Fruit fly (Drosophila melanogaster) whole organism, embryonic: ENCODE data around the gene cni.

ENCODE experiments used
- Abd-B ChIP-seq: fragments of 200-800 bp; sonication (Bioruptor generic); optimal IDR thresholded peaks from 2 replicates; lab custom pipeline; 2018; ENCODE audit warnings: missing biosample characterization, mild to moderate bottlenecking, missing genetic modification characterization, moderate library complexity
- Antp ChIP-seq: fragments of 200-800 bp; sonication (Bioruptor generic); optimal IDR thresholded peaks from 3 replicates; lab custom pipeline; 2016; ENCODE audit warnings: missing biosample characterization, missing genetic modification characterization
- CG10431 ChIP-seq: fragments of 200-800 bp; sonication (Bioruptor generic); optimal IDR thresholded peaks from 3 replicates; lab custom pipeline; 2018; ENCODE audit warnings: missing biosample characterization, mild to moderate bottlenecking, missing genetic modification characterization
- CG11504 ChIP-seq: fragments of 200-800 bp; sonication (Bioruptor generic); optimal IDR thresholded peaks from 3 replicates; lab custom pipeline; 2019; ENCODE audit warnings: missing biosample characterization, mild to moderate bottlenecking, missing genetic modification characterization, moderate library complexity
- CG11695 ChIP-seq: fragments of 200-800 bp; sonication (Bioruptor generic); IDR thresholded peaks from 3 replicates; pipeline ENCODE4 v1.3.6; 2022; ENCODE audit warnings: missing biosample characterization, missing genetic modification characterization
- CG12391 ChIP-seq: fragments of 200-800 bp; sonication (Bioruptor generic); optimal IDR thresholded peaks from 3 replicates; lab custom pipeline; 2018; ENCODE audit warnings: missing biosample characterization, mild to moderate bottlenecking, missing genetic modification characterization, moderate library complexity
- CG12769 ChIP-seq: fragments of 200-800 bp; sonication (Bioruptor generic); optimal IDR thresholded peaks from 2 replicates; lab custom pipeline; 2019; ENCODE audit warnings: missing biosample characterization, mild to moderate bottlenecking, missing genetic modification characterization, moderate library complexity
- CG13894 ChIP-seq: fragments of 200-800 bp; sonication (Bioruptor generic); optimal IDR thresholded peaks from 3 replicates; lab custom pipeline; 2018; ENCODE audit warnings: missing biosample characterization, mild to moderate bottlenecking, missing genetic modification characterization, moderate library complexity
- CG14441 ChIP-seq: fragments of 200-800 bp; sonication (Bioruptor generic); IDR thresholded peaks from 2 replicates; pipeline ENCODE4 v1.3.6; 2022; ENCODE audit warnings: missing biosample characterization, missing genetic modification characterization
- CG15601 ChIP-seq: fragments of 200-800 bp; sonication (Bioruptor generic); optimal IDR thresholded peaks from 3 replicates; lab custom pipeline; 2019; ENCODE audit warnings: missing biosample characterization, mild to moderate bottlenecking, missing genetic modification characterization, moderate library complexity
- CG17186 ChIP-seq: fragments of 200-800 bp; sonication (Bioruptor generic); optimal IDR thresholded peaks from 3 replicates; lab custom pipeline; 2017; ENCODE audit warnings: missing biosample characterization, missing genetic modification reagents, missing genetic modification characterization
- CG17385 ChIP-seq: fragments of 200-800 bp; sonication (Bioruptor generic); optimal IDR thresholded peaks from 3 replicates; lab custom pipeline; 2018; ENCODE audit warnings: missing biosample characterization, mild to moderate bottlenecking, missing genetic modification characterization
- CG2875 ChIP-seq: fragments of 200-800 bp; sonication (Bioruptor generic); optimal IDR thresholded peaks from 2 replicates; lab custom pipeline; 2017; ENCODE audit warnings: missing biosample characterization, mild to moderate bottlenecking, missing genetic modification characterization, missing genetic modification reagents
- CG3281 ChIP-seq: fragments of 200-800 bp; sonication (Bioruptor generic); optimal IDR thresholded peaks from 3 replicates; lab custom pipeline; 2017; ENCODE audit warnings: missing biosample characterization, mild to moderate bottlenecking, missing genetic modification characterization
- CG3726 ChIP-seq: fragments of 200-800 bp; sonication (Bioruptor generic); IDR thresholded peaks from 3 replicates; pipeline ENCODE4, ENCODE4 v1.3.6; 2022; ENCODE audit warnings: missing biosample characterization, missing genetic modification characterization
- CG4424 ChIP-seq: fragments of 200-800 bp; sonication (Bioruptor generic); optimal IDR thresholded peaks from 3 replicates; lab custom pipeline; 2016; ENCODE audit warnings: missing biosample characterization, missing genetic modification characterization
- CG7987 ChIP-seq: fragments of 200-800 bp; sonication (Bioruptor generic); optimal IDR thresholded peaks from 2 replicates; lab custom pipeline; 2018; ENCODE audit warnings: missing biosample characterization, mild to moderate bottlenecking, missing genetic modification characterization, moderate library complexity
- CG8290 ChIP-seq, 3 experiments: fragments of 200-800 bp; sonication (Bioruptor generic); optimal IDR thresholded peaks; 2 replicates each; lab custom pipeline; 2016 to 2019; ENCODE audit warnings: missing biosample characterization in 3 of 3, missing genetic modification characterization in 3 of 3, mild to moderate bottlenecking in 2 of 3, moderate library complexity in 1 of 3
- CG8388 ChIP-seq: fragments of 200-800 bp; sonication (Bioruptor generic); optimal IDR thresholded peaks from 2 replicates; lab custom pipeline; 2019; ENCODE audit warnings: missing biosample characterization, mild to moderate bottlenecking, missing genetic modification characterization, moderate library complexity
- CG8944 ChIP-seq: fragments of 200-800 bp; sonication (Bioruptor generic); optimal IDR thresholded peaks from 3 replicates; lab custom pipeline; 2016; ENCODE audit warnings: missing biosample characterization, missing genetic modification characterization
- CHES-1-like ChIP-seq: fragments of 200-800 bp; sonication (Bioruptor generic); optimal IDR thresholded peaks from 2 replicates; lab custom pipeline; 2016; ENCODE audit warnings: missing biosample characterization, missing genetic modification characterization
- Dfd ChIP-seq, 2 experiments: fragments of >200 bp; optimal IDR thresholded peaks; 2 replicates each; lab custom pipeline; 2017; ENCODE audit warnings: missing biosample characterization in 2 of 2, missing genetic modification characterization in 2 of 2
- Dip3 ChIP-seq: fragments of 200-800 bp; sonication (Bioruptor generic); optimal IDR thresholded peaks from 3 replicates; lab custom pipeline; 2016; ENCODE audit warnings: missing biosample characterization, missing genetic modification characterization
- Dp ChIP-seq: fragments of 200-800 bp; sonication (Bioruptor generic); optimal IDR thresholded peaks from 2 replicates; lab custom pipeline; 2018; ENCODE audit warnings: missing biosample characterization, mild to moderate bottlenecking, missing genetic modification characterization, moderate library complexity
- Dref ChIP-seq: fragments of 200-800 bp; sonication (Bioruptor generic); IDR thresholded peaks from 2 replicates; pipeline ENCODE4 v1.3.6; 2022; ENCODE audit warnings: missing biosample characterization, missing genetic modification characterization
- Fer3 ChIP-seq: fragments of 200-800 bp; sonication (Bioruptor generic); optimal IDR thresholded peaks from 2 replicates; lab custom pipeline; 2018; ENCODE audit warnings: missing biosample characterization, mild to moderate bottlenecking, missing genetic modification characterization, moderate library complexity
- HmgZ ChIP-seq: fragments of 200-800 bp; sonication (Bioruptor generic); optimal IDR thresholded peaks from 2 replicates; lab custom pipeline; 2018; ENCODE audit warnings: missing biosample characterization, mild to moderate bottlenecking, missing genetic modification characterization
- Hr3 ChIP-seq: fragments of 200-800 bp; sonication (Bioruptor generic); optimal IDR thresholded peaks from 3 replicates; lab custom pipeline; 2016; ENCODE audit warnings: missing biosample characterization, missing genetic modification characterization
- Mad ChIP-seq: fragments of 200-800 bp; sonication (Bioruptor generic); optimal IDR thresholded peaks from 2 replicates; lab custom pipeline; 2016; ENCODE audit warnings: missing biosample characterization, missing genetic modification characterization
- NK7.1 ChIP-seq: fragments of 200-800 bp; sonication (Bioruptor generic); optimal IDR thresholded peaks from 3 replicates; lab custom pipeline; 2016; ENCODE audit warnings: missing biosample characterization, missing genetic modification characterization
- Nf-YA ChIP-seq: fragments of 200-800 bp; sonication (Bioruptor generic); IDR thresholded peaks from 2 replicates; pipeline ENCODE4 v1.3.6; 2022; ENCODE audit warnings: missing biosample characterization, missing genetic modification characterization
- Rfx ChIP-seq: fragments of 200-800 bp; sonication (Bioruptor generic); IDR thresholded peaks from 2 replicates; pipeline ENCODE4 v1.3.6; 2022; ENCODE audit warnings: missing biosample characterization, missing genetic modification characterization
- Rx ChIP-seq: fragments of 200-800 bp; sonication (Bioruptor generic); IDR thresholded peaks from 2 replicates; pipeline ENCODE4 v1.3.6; 2022; ENCODE audit warnings: missing biosample characterization, missing genetic modification characterization
- Sox100B ChIP-seq: fragments of 200-800 bp; sonication (Bioruptor generic); optimal IDR thresholded peaks from 3 replicates; lab custom pipeline; 2018; ENCODE audit warnings: missing biosample characterization, mild to moderate bottlenecking, missing genetic modification characterization
- Sry-δ ChIP-seq: fragments of 200-800 bp; sonication (Bioruptor generic); optimal IDR thresholded peaks from 2 replicates; lab custom pipeline; 2016; ENCODE audit warnings: missing biosample characterization, missing genetic modification characterization
- TFAM ChIP-seq: fragments of 200-800 bp; sonication (Bioruptor generic); optimal IDR thresholded peaks from 2 replicates; lab custom pipeline; 2017; ENCODE audit warnings: missing biosample characterization, missing genetic modification characterization, inconsistent platforms
- Trl ChIP-seq, 3 experiments: fragments of >200 bp in 2 of 3; fragments of 200-800 bp in 1 of 3; sonication (Bioruptor generic) in 1 of 3; optimal IDR thresholded peaks; 2 replicates in 1 of 3; 3 replicates in 2 of 3; lab custom pipeline; 2016 to 2017; ENCODE audit warnings: missing biosample characterization in 1 of 3, missing genetic modification characterization in 1 of 3
- bigmax ChIP-seq: fragments of 200-800 bp; sonication (Bioruptor generic); optimal IDR thresholded peaks from 2 replicates; lab custom pipeline; 2018; ENCODE audit warnings: missing biosample characterization, mild to moderate bottlenecking, missing genetic modification characterization
- bsh ChIP-seq, 2 experiments: fragments of 200-800 bp; sonication (Bioruptor generic); optimal IDR thresholded peaks; 2 replicates each; lab custom pipeline; 2017 to 2018; ENCODE audit warnings: mild to moderate bottlenecking in 2 of 2, missing biosample characterization in 2 of 2, missing genetic modification characterization in 2 of 2, moderate library complexity in 1 of 2
- cato ChIP-seq: fragments of 200-800 bp; sonication (Bioruptor generic); optimal IDR thresholded peaks from 2 replicates; lab custom pipeline; 2016; ENCODE audit warnings: missing biosample characterization, missing genetic modification characterization, borderline replicate concordance
- crp ChIP-seq, 2 experiments: fragments of 200-800 bp; sonication (Bioruptor generic); optimal IDR thresholded peaks; 2 replicates in 1 of 2; 3 replicates in 1 of 2; lab custom pipeline; 2017; ENCODE audit warnings: missing biosample characterization in 2 of 2, missing genetic modification characterization in 2 of 2, mild to moderate bottlenecking in 1 of 2, moderate library complexity in 1 of 2
- cwo ChIP-seq: fragments of 200-800 bp; sonication (Bioruptor generic); optimal IDR thresholded peaks from 3 replicates; lab custom pipeline; 2017; ENCODE audit warnings: missing biosample characterization, missing genetic modification characterization, mild to moderate bottlenecking, moderate library complexity, missing genetic modification reagents
- dan ChIP-seq: fragments of 200-800 bp; sonication (Bioruptor generic); IDR thresholded peaks from 2 replicates; pipeline ENCODE4 v1.3.6; 2022; ENCODE audit warnings: missing biosample characterization, missing genetic modification characterization
- dm ChIP-seq: fragments of 200-800 bp; sonication (Bioruptor generic); optimal IDR thresholded peaks from 3 replicates; lab custom pipeline; 2016; ENCODE audit warnings: missing biosample characterization, missing genetic modification characterization
- eyg ChIP-seq: fragments of 200-800 bp; sonication (Bioruptor generic); optimal IDR thresholded peaks from 3 replicates; lab custom pipeline; 2016; ENCODE audit warnings: missing biosample characterization, missing genetic modification characterization
- gfzf ChIP-seq: fragments of 200-800 bp; sonication (Bioruptor generic); optimal IDR thresholded peaks from 2 replicates; lab custom pipeline; 2016; ENCODE audit warnings: missing biosample characterization, mild to moderate bottlenecking, missing genetic modification characterization, moderate library complexity
- jumu ChIP-seq: fragments of 200-800 bp; sonication (Bioruptor generic); optimal IDR thresholded peaks from 3 replicates; lab custom pipeline; 2016; ENCODE audit warnings: missing biosample characterization, missing genetic modification characterization
- sob ChIP-seq: fragments of 200-800 bp; sonication (Bioruptor generic); IDR thresholded peaks from 2 replicates; pipeline ENCODE4 v1.3.6; 2022; ENCODE audit warnings: missing biosample characterization, missing genetic modification characterization
- tin ChIP-seq: fragments of 200-800 bp; sonication (Bioruptor generic); optimal IDR thresholded peaks from 3 replicates; lab custom pipeline; 2016; ENCODE audit warnings: missing biosample characterization, missing genetic modification characterization
- trh ChIP-seq: fragments of 200-800 bp; sonication (Bioruptor generic); optimal IDR thresholded peaks from 2 replicates; lab custom pipeline; 2016; ENCODE audit warnings: missing biosample characterization, missing genetic modification characterization
- wdn ChIP-seq: fragments of 200-800 bp; sonication (Bioruptor generic); IDR thresholded peaks from 2 replicates; pipeline ENCODE4 v1.3.6; 2022; ENCODE audit warnings: missing biosample characterization, missing genetic modification characterization
- zf30C ChIP-seq: fragments of 200-800 bp; sonication (Bioruptor generic); optimal IDR thresholded peaks from 3 replicates; lab custom pipeline; 2018; ENCODE audit warnings: missing biosample characterization, mild to moderate bottlenecking, missing genetic modification characterization

The cni gene

DNA sequence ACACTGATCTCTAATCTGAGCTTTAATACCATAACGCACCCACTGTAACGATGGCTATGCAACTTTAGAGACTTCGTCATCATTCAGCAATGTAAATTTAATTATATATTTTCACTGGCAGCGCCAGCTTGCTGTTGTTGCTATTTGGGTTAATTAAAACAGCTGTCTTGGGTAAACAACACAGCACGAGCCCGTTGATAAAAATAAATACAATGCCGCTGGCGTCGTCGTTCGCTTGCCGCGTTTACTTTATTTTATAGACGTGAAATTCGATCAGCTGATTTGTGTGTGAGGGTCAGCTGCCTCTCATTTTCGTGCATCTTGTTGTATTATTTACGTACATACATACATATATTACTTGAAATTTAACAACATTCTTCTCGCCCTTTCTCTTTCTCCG is 37.8 kb downstream of the cni start (continued):
- no peak for TF ChIP-seq CG12391 (tag; lab: Kevin White, UChicago)
- no peak for TF ChIP-seq CG3726
- TF ChIP-seq wdn (GFP tag; lab: Robert Waterston, UW) = 0 out of 2 replicates have a peak, but pooled peaks have one; percentile 7
- TF ChIP-seq Rfx (GFP tag; lab: Robert Waterston, UW) = peak; percentile 32; the same call in 1 of the 2 replicates
- TF ChIP-seq Sox100B (GFP tag; lab: Kevin White, UChicago) = peak; percentile 1
- TF ChIP-seq CG8944 (GFP tag; lab: Kevin White, UChicago) = no peak
- peak in 1 of 2 experiments; percentile 78 for TF ChIP-seq crp (GFP tag; optimal IDR thresholded peaks at IDR 0.05; lab: Kevin White, UChicago)
- no peak for TF ChIP-seq trh (GFP tag; lab: Kevin White, UChicago)
- no peak for TF ChIP-seq CG11695 (GFP tag; lab: Robert Waterston, UW)
- TF ChIP-seq Dref (GFP tag; lab: Robert Waterston, UW) = no peak
- TF ChIP-seq bigmax = no peak
- TF ChIP-seq CG17385 = peak; percentile 17
- no peak for TF ChIP-seq Sry-δ
- TF ChIP-seq NK7.1 (GFP tag; lab: Kevin White, UChicago) = no peak
- no peak for TF ChIP-seq CG8290 (GFP tag; optimal IDR thresholded peaks at IDR 0.05; lab: Kevin White, UChicago)
- peak in 1 of 2 experiments; percentile 49 for TF ChIP-seq CG8290 (tag; optimal IDR thresholded peaks at IDR 0.05; lab: Kevin White, UChicago)
- peak; percentile 44 for TF ChIP-seq CG2875 (GFP tag; lab: Kevin White, UChicago)
- TF ChIP-seq TFAM = no peak
- TF ChIP-seq CHES-1-like (GFP tag; lab: Kevin White, UChicago) = no peak
- no peak for TF ChIP-seq Antp
- TF ChIP-seq HmgZ (tag; lab: Kevin White, UChicago) = peak; percentile 16
- TF ChIP-seq Fer3 = peak; percentile 8
- no peak for TF ChIP-seq jumu
- TF ChIP-seq gfzf (GFP tag; lab: Kevin White, UChicago) = no peak
- peak; percentile 56 for TF ChIP-seq CG12769
- no peak for TF ChIP-seq Abd-B (GFP tag; lab: Kevin White, UChicago)
- no peak for TF ChIP-seq CG4424 (GFP tag; lab: Kevin White, UChicago)
- no peak for TF ChIP-seq Rx (GFP tag; lab: Robert Waterston, UW)
- TF ChIP-seq CG10431 (GFP tag; lab: Kevin White, UChicago) = peak; percentile 34
- TF ChIP-seq CG15601 (tag; lab: Kevin White, UChicago) = peak; percentile 64
- no peak for TF ChIP-seq CG14441
- peak in 1 of 2 experiments; percentile 34 for TF ChIP-seq bsh (GFP tag; optimal IDR thresholded peaks at IDR 0.05; lab: Kevin White, UChicago)
- TF ChIP-seq CG17186 = no peak
- no peak for TF ChIP-seq dan (GFP tag; lab: Robert Waterston, UW)
- peak; percentile 1 for TF ChIP-seq eyg (GFP tag; lab: Kevin White, UChicago)
- TF ChIP-seq Hr3 (GFP tag; lab: Kevin White, UChicago) = no peak
- peak; percentile 19 for TF ChIP-seq CG3281 (GFP tag; lab: Kevin White, UChicago)
- no peak for TF ChIP-seq Dip3
- TF ChIP-seq Mad = no peak
- TF ChIP-seq, all 482 proteins: peak for 122

DNA sequence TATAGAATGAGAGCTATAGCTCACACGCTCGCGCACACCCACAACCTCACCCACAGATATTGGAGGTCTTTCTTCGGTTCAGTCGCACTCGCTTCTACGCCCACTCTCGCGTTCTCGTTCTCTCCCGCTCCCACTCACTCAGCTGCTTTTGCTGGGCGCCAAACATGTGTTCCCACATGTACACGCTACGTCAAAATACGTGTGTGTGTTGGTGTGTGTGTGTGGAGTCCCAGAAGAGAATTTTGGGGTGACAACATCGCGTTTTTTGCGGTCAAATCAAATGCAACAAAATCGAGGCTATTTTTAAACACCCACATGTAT is 39.1 kb downstream of the cni start:
- no peak for TF ChIP-seq sob (GFP tag; lab: Robert Waterston, UW)
- peak; percentile 62 for TF ChIP-seq dm (GFP tag; lab: Kevin White, UChicago)
- peak; percentile 81 for TF ChIP-seq CG7987 (GFP tag; lab: Kevin White, UChicago)
- no peak for TF ChIP-seq CG8290 (GFP tag; optimal IDR thresholded peaks at IDR 0.05; lab: Kevin White, UChicago)
- TF ChIP-seq CG8290 (tag; optimal IDR thresholded peaks at IDR 0.05; lab: Kevin White, UChicago) = peak in 1 of 2 experiments; percentile 63
- peak; percentile 66 to 89 for TF ChIP-seq Trl (optimal IDR thresholded peaks at IDR 0.05; lab: Kevin White, UChicago)
- no peak for TF ChIP-seq Trl (GFP tag; optimal IDR thresholded peaks at IDR 0.05; lab: Kevin White, UChicago)
- no peak for TF ChIP-seq tin (GFP tag; lab: Kevin White, UChicago)
- no peak for TF ChIP-seq Nf-YA (GFP tag; lab: Robert Waterston, UW)
- TF ChIP-seq Dp (GFP tag; lab: Kevin White, UChicago) = peak; percentile 21
- no peak for TF ChIP-seq Dfd (GFP tag; optimal IDR thresholded peaks at IDR 0.05; lab: Kevin White, UChicago)
- TF ChIP-seq CG13894 (tag; lab: Kevin White, UChicago) = peak; percentile 55
- no peak for TF ChIP-seq CG8388 (GFP tag; lab: Kevin White, UChicago)
- TF ChIP-seq zf30C (GFP tag; lab: Kevin White, UChicago) = no peak
- TF ChIP-seq cato (GFP tag; lab: Kevin White, UChicago) = no peak
- TF ChIP-seq CG11504 (tag; lab: Kevin White, UChicago) = peak; percentile 13
- no peak for TF ChIP-seq CG3726
- peak; percentile 50 for TF ChIP-seq cwo (GFP tag; lab: Kevin White, UChicago)
